Worm (Caenorhabditis elegans) whole organism, midembryonic: ENCODE results near the gene srg-22.

ENCODE experiments used
- T22C8.4 ChIP-seq: fragments of 200-800 bp; sonication (Bioruptor generic); IDR thresholded peaks from 2 replicates; pipeline ENCODE4 v1.3.6; 2022; ENCODE audit warnings: missing genetic modification characterization, missing compliant biosample characterization
- cog-1 ChIP-seq: sonication (generic microtip); optimal IDR thresholded peaks from 2 replicates; lab custom pipeline; 2016; ENCODE audit warnings: missing genetic modification characterization, missing compliant biosample characterization
- flt-1 ChIP-seq: fragments of 200-800 bp; sonication (Bioruptor generic); IDR thresholded peaks from 2 replicates; pipeline ENCODE4 v1.3.6; 2022; ENCODE audit warnings: missing genetic modification characterization, missing compliant biosample characterization
- klf-2 ChIP-seq: fragments of 200-800 bp; sonication (Bioruptor generic); conservative IDR thresholded peaks from 2 replicates; pipeline ENCODE4 v1.3.6; 2022; ENCODE audit warnings: missing genetic modification reagents, missing genetic modification characterization, missing compliant biosample characterization
- med-1 ChIP-seq: sonication (generic microtip); optimal IDR thresholded peaks from 2 replicates; lab custom pipeline; 2017; ENCODE audit warnings: missing genetic modification characterization, mild to moderate bottlenecking, missing compliant biosample characterization, antibody characterized with exemption, missing genetic modification reagents; ENCODE audit not compliant: insufficient read depth
- ref-1 ChIP-seq: fragments of 200-800 bp; sonication (Bioruptor generic); conservative IDR thresholded peaks from 2 replicates; pipeline ENCODE4 v1.3.6; 2022; ENCODE audit warnings: missing genetic modification reagents, missing genetic modification characterization, missing compliant biosample characterization
- tab-1 ChIP-seq: fragments of 200-800 bp; sonication (Bioruptor generic); IDR thresholded peaks from 2 replicates; pipeline ENCODE4 v1.3.6; 2022; ENCODE audit warnings: missing genetic modification characterization, missing compliant biosample characterization
- ztf-23 ChIP-seq: fragments of 200-800 bp; sonication (Bioruptor generic); IDR thresholded peaks from 2 replicates; pipeline ENCODE4 v1.3.6; 2022; ENCODE audit warnings: missing genetic modification reagents, missing genetic modification characterization, missing compliant biosample characterization
- ztf-29 ChIP-seq: fragments of 200-800 bp; sonication (Bioruptor generic); IDR thresholded peaks from 2 replicates; pipeline ENCODE4 v1.3.6; 2022; ENCODE audit warnings: missing genetic modification reagents, missing genetic modification characterization, missing compliant biosample characterization

The srg-22 gene

DNA sequence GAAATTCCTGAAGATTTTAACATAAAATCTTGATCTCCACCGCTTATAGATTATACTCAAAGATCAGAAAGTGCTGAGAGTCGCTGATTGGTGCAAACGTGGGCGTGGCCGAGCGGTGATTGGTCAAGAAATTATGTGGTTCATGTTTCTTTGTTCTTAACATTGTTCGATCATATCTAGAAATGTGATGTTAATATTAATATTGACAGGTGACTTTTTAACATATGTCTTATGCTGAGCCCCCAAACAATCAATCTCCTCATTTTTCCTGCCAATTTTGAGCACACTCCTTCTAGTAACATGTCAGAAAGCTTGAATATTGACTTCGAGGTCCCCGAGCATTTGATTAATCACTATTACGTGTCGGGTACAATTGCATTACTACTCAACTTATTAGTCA is 49.2 kb downstream of the srg-22 start, which contains the start of gene sri-29:
Gene sri-29 (plus strand): TSS at position 301 of the 400 bp plus-strand sequence.
- TF ChIP-seq T22C8.4, result no peak
- no peak for TF ChIP-seq med-1 (GFP tag; lab: Kevin White, UChicago)
- TF ChIP-seq klf-2 (GFP tag; lab: Robert Waterston, UW), result no peak
- TF ChIP-seq cog-1 (tag; lab: Kevin White, UChicago), result no peak
- TF ChIP-seq ztf-29, result no peak
- TF ChIP-seq ref-1 (GFP tag; lab: Robert Waterston, UW), result no peak
- TF ChIP-seq tab-1 (GFP tag; lab: Robert Waterston, UW), result no peak
- no peak for TF ChIP-seq ztf-23 (GFP tag; lab: Robert Waterston, UW)
- TF ChIP-seq flt-1 (GFP tag; lab: Robert Waterston, UW), result no peak

DNA sequence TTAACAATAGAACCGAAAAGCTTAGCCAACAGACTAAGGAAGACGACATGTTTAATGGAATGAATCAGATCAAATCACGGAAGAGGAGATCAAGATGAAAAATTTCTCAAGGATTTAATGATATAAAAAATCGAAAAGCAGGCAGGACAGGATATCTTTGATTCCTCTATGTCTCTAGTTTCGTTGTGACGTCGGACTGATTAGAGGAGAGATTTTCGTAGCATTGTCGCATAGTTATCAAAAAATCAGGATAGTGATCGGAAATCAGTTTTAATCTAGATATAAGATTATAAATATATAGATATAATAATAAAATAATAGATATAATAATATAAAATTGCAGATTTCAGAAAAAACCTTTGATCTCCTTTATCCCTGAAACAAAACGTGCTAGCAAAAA is 49.9 kb downstream of the srg-22 start, which contains the start of gene B0454.8:
Gene B0454.8 (minus strand): TSS at position 101 of the 400 bp plus-strand sequence.
- TF ChIP-seq klf-2 (GFP tag; lab: Robert Waterston, UW) (no peak), ref-1 (GFP tag; lab: Robert Waterston, UW) (no peak), ztf-29 (no peak)
